Worm (Caenorhabditis elegans): ENCODE results near the gene srlf-27.

Gene srlf-27

DNA sequence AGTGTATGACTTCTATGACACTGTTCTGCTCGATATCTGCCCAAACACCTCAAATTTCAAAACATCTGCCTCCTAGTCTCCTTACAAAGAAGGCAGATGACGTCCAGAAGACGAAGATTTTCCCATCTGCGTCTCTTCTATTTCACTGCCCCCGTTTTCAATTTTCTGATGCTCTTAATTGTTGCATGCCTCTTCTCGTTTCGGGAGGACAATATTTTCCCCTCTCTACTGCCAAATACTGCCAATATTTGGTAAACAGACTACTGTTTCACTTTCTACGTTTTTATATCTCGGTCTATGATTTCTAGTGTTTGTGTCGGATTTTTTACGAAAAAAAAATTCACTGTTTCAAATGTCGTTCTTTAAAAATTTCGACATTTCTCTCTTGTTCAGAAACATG, 23.9 kb downstream of the srlf-27 start:
- TF ChIP-seq odd-2 (tag; optimal IDR thresholded peaks at IDR 0.05) (no peak), ceh-19 (GFP tag; optimal IDR thresholded peaks at IDR 0.05) (no peak), pros-1 (tag; optimal IDR thresholded peaks at IDR 0.05) (no peak), unc-42 (tag; optimal IDR thresholded peaks at IDR 0.05) (peak; percentile 2)

DNA sequence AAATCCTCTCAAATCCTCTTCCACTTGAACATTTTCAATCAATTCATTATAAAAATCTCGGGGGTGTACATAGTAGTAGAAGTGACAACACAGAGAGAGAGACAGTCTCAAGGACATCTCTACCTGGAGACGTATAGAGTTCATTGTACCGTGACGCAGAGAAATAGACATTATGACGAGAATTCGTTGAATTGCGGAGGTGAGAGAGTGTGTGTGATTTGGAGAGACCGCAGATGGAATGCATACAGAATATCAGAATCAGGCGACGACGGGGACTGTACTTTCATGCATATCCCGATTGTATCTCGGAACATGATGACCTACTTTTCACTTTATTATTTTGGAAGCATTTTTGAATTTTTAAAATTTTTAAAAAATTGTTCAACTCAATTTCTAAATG, 38.3 kb downstream of the srlf-27 start:
- TF ChIP-seq K09A11.1 (tag; optimal IDR thresholded peaks at IDR 0.05; ENCODE audit: insufficient read depth) (no peak), pag-3 (tag; optimal IDR thresholded peaks at IDR 0.05; ENCODE audit: borderline replicate concordance) (no peak), mec-3 (tag; optimal IDR thresholded peaks at IDR 0.05; ENCODE audit: borderline replicate concordance) (no peak), dmd-4 (tag; optimal IDR thresholded peaks at IDR 0.05; ENCODE audit: borderline replicate concordance) (no peak), ets-4 (tag; optimal IDR thresholded peaks at IDR 0.05) (no peak), nfya-1 (tag; optimal IDR thresholded peaks at IDR 0.05) (no peak), C08G9.2 (tag; optimal IDR thresholded peaks at IDR 0.05) (no peak), pat-9 (tag; optimal IDR thresholded peaks at IDR 0.05) (no peak), lim-6 (tag; optimal IDR thresholded peaks at IDR 0.05) (no peak), gmeb-2 (tag; optimal IDR thresholded peaks at IDR 0.05) (no peak), ceh-19 (GFP tag; optimal IDR thresholded peaks at IDR 0.05) (no peak), ama-1 (optimal IDR thresholded peaks at IDR 0.05) (no peak), ceh-34 (tag; optimal IDR thresholded peaks at IDR 0.05) (no peak), ceh-6 (GFP tag; optimal IDR thresholded peaks at IDR 0.05) (no peak), hlh-13 (GFP tag; optimal IDR thresholded peaks at IDR 0.05) (no peak), pqm-1 (tag; optimal IDR thresholded peaks at IDR 0.05) (no peak), hlh-15 (tag; optimal IDR thresholded peaks at IDR 0.05) (no peak), che-1 (tag; optimal IDR thresholded peaks at IDR 0.05) (no peak)

DNA sequence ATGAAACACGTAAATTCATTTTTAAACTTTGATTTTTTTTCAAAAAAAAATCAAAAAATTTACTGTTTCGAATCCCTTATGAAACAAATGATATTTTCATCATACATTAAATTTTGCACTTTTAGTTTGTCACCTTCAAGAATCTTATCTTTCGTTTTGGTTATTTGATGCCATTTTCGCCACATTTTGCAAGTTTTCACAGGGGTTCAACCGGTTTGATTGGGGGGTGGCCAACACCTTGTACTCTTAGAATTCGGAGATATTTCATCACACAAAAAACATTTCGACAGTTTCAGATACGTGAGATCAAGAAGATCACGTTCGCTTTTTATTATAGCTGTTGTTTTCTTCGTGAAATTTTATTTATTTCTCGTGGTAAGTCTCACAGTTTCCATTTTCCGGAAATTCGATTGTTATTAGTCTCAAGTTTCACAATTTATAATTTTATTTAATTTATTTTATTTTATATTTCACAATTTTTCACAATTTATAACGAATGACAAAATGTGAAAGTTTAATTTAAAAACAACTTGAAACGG, 39.7 kb downstream of the srlf-27 start, which contains the start of gene Y57G11C.31:
Y57G11C.31 (plus strand) TSS at position 276 of the 539 bp plus-strand sequence.
- TF ChIP-seq ama-1 (optimal IDR thresholded peaks at IDR 0.05) = no peak
- TF ChIP-seq ceh-24 (tag; optimal IDR thresholded peaks at IDR 0.05) = no peak
- no peak for TF ChIP-seq ceh-48 (tag; optimal IDR thresholded peaks at IDR 0.05)
- no peak for TF ChIP-seq unc-86 (tag; optimal IDR thresholded peaks at IDR 0.05)
- no peak for TF ChIP-seq ceh-19 (GFP tag; optimal IDR thresholded peaks at IDR 0.05)
- no peak for TF ChIP-seq T23F11.4 (GFP tag; optimal IDR thresholded peaks at IDR 0.05)

DNA sequence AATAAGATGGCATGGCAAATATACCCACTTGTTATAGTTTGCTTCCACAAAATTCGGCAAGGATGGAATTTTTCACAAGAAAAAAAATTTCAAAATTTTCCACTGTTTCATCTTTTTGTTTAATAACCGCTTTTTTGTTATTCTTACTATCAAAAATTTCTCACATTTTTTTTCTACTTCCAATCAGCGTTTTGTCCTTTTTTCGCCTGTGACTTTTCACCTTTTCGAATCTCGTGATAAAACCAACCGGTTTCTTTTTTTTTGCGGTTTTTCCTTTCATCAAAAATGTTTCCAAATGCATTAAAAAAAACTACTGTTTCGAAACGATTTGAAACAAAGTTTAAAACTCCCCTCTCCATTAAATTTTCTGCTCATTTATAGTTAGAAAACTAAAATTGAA, 41.5 kb downstream of the srlf-27 start:
- no peak for TF ChIP-seq pag-3 (tag; optimal IDR thresholded peaks at IDR 0.05; ENCODE audit: borderline replicate concordance)
- no peak for TF ChIP-seq ref-2 (tag; optimal IDR thresholded peaks at IDR 0.05)
- TF ChIP-seq lin-11 (tag; optimal IDR thresholded peaks at IDR 0.05) = no peak

DNA sequence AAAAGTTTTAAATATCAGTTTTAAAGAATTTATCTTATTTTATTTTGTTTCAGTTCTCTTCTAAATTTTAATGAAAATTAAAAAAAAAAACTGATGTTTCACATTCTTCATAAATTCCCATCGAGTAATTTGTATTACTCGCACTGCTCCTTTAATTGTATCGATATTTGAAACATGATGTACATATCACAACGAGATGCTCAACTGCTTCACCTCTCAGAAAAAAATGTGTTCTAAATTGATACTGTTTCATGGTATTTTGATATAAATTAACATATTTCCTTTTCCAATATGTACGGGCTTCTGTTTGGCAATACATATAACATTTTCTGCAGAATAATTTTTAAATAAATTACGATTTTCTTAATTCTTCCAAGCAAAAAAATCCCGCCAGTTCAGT, 50.2 kb downstream of the srlf-27 start:
- TF ChIP-seq unc-55 (GFP tag; optimal IDR thresholded peaks at IDR 0.05) (no peak), C08G9.2 (tag; optimal IDR thresholded peaks at IDR 0.05) (no peak), fkh-6 (tag; optimal IDR thresholded peaks at IDR 0.05) (no peak), gmeb-2 (tag; optimal IDR thresholded peaks at IDR 0.05) (no peak), ets-4 (tag; optimal IDR thresholded peaks at IDR 0.05) (no peak), pha-4 (tag; optimal IDR thresholded peaks at IDR 0.05) (no peak), lim-6 (tag; optimal IDR thresholded peaks at IDR 0.05) (no peak), fax-1 (tag; optimal IDR thresholded peaks at IDR 0.05) (no peak), T23F11.4 (GFP tag; optimal IDR thresholded peaks at IDR 0.05) (no peak), npax-4 (tag; optimal IDR thresholded peaks at IDR 0.05) (no peak)
